Worm (Caenorhabditis elegans) whole organism, midembryonic: Measurements from ENCODE around the gene tbp-1.

Experiments
- T22C8.4 ChIP-seq: fragments of 200-800 bp; sonication (Bioruptor generic); IDR thresholded peaks from 2 replicates; pipeline ENCODE4 v1.3.6; 2022; ENCODE audit warnings: missing genetic modification characterization, missing compliant biosample characterization
- cog-1 ChIP-seq: sonication (generic microtip); optimal IDR thresholded peaks from 2 replicates; lab custom pipeline; 2016; ENCODE audit warnings: missing genetic modification characterization, missing compliant biosample characterization
- flt-1 ChIP-seq: fragments of 200-800 bp; sonication (Bioruptor generic); IDR thresholded peaks from 2 replicates; pipeline ENCODE4 v1.3.6; 2022; ENCODE audit warnings: missing genetic modification characterization, missing compliant biosample characterization
- med-1 ChIP-seq: sonication (generic microtip); optimal IDR thresholded peaks from 2 replicates; lab custom pipeline; 2017; ENCODE audit warnings: missing genetic modification characterization, mild to moderate bottlenecking, missing compliant biosample characterization, antibody characterized with exemption, missing genetic modification reagents; ENCODE audit not compliant: insufficient read depth
- tab-1 ChIP-seq: fragments of 200-800 bp; sonication (Bioruptor generic); IDR thresholded peaks from 2 replicates; pipeline ENCODE4 v1.3.6; 2022; ENCODE audit warnings: missing genetic modification characterization, missing compliant biosample characterization
- ztf-23 ChIP-seq: fragments of 200-800 bp; sonication (Bioruptor generic); IDR thresholded peaks from 2 replicates; pipeline ENCODE4 v1.3.6; 2022; ENCODE audit warnings: missing genetic modification reagents, missing genetic modification characterization, missing compliant biosample characterization
- ztf-29 ChIP-seq: fragments of 200-800 bp; sonication (Bioruptor generic); IDR thresholded peaks from 2 replicates; pipeline ENCODE4 v1.3.6; 2022; ENCODE audit warnings: missing genetic modification reagents, missing genetic modification characterization, missing compliant biosample characterization

DNA sequence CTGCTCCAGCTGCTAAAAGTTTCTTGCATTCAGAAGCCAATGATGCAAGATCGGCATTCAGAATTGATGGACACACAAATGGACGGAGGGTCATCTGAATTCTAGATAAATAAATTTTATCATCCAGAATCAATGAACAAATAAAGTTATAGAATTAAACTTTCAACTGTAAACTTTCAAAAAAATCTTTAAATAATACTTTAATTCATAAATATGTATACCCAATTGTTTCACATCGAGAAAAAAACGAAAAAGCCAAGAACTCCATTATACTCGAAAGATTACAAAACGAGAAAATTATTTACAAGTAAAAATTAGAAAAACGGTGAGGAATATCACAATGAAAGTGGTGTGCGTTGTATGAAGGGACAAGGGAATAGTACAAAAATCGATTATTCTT lies 36.8 kb upstream of the tbp-1 start, which contains the start of gene F08F8.7:
- TF ChIP-seq T22C8.4 (GFP tag; lab: Robert Waterston, UW) (no peak), tab-1 (GFP tag; lab: Robert Waterston, UW) (no peak), flt-1 (no peak), cog-1 (tag; lab: Kevin White, UChicago) (no peak), ztf-29 (GFP tag; lab: Robert Waterston, UW) (no peak), med-1 (GFP tag; lab: Kevin White, UChicago) (no peak), ztf-23 (no peak)
